Worm (Caenorhabditis elegans) whole organism, late embryonic: ENCODE data around the gene srh-113.

Experiments used
- C08G9.2 ChIP-seq: sonication (generic microtip); optimal IDR thresholded peaks from 2 replicates; lab custom pipeline; 2016; ENCODE audit warnings: mild to moderate bottlenecking, missing genetic modification characterization, moderate library complexity, missing compliant biosample characterization
- ceh-24 ChIP-seq: sonication (generic microtip); optimal IDR thresholded peaks from 2 replicates; lab custom pipeline; 2016; ENCODE audit warnings: mild to moderate bottlenecking, missing genetic modification characterization, missing compliant biosample characterization
- fax-1 ChIP-seq: sonication (generic microtip); optimal IDR thresholded peaks from 2 replicates; lab custom pipeline; 2016; ENCODE audit warnings: missing genotype, missing genetic modification characterization, missing compliant biosample characterization
- lin-11 ChIP-seq: fragments of 200-800 bp; sonication (Bioruptor generic); optimal IDR thresholded peaks from 2 replicates; lab custom pipeline; 2018; ENCODE audit warnings: mild to moderate bottlenecking, missing genetic modification characterization, missing compliant biosample characterization
- nfya-1 ChIP-seq: sonication (generic microtip); optimal IDR thresholded peaks from 2 replicates; lab custom pipeline; 2017; ENCODE audit warnings: missing genetic modification characterization, mild to moderate bottlenecking, missing compliant biosample characterization, antibody characterized with exemption, moderate library complexity
- nhr-232 ChIP-seq: sonication (generic microtip); optimal IDR thresholded peaks from 2 replicates; lab custom pipeline; 2016; ENCODE audit warnings: missing genetic modification characterization, missing compliant biosample characterization
- pha-2 ChIP-seq: sonication (generic microtip); optimal IDR thresholded peaks from 2 replicates; lab custom pipeline; 2017; ENCODE audit warnings: mild to moderate bottlenecking, missing genetic modification characterization, missing compliant biosample characterization
- sox-2 ChIP-seq: fragments of 200-800 bp; sonication (Bioruptor generic); IDR thresholded peaks from 2 replicates; pipeline ENCODE4 v1.3.6; 2022; ENCODE audit warnings: missing genetic modification reagents, missing genetic modification characterization, missing compliant biosample characterization

DNA sequence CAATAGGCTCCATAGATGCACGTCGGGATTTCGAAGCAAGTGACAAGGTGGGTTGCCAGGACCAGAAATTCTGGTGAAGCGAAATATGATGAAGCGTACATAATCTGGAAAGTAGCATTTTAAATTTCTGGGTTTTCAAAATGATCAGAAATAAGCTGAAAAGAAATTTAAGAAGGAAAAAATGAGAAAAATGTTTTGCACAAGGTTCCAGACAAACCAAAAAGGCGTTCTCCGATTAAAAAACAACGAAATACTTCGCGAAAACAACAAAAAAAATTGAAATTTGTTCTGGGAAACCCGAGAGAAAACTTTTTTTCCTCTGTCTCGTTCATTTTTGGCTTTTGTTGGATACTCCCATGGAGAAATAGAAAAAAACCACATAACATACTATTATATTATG is 10.5 kb downstream of the srh-113 start, which contains the start of gene srh-252:
- no peak for TF ChIP-seq C08G9.2 (tag; lab: Kevin White, UChicago)
- TF ChIP-seq lin-11, result no peak
- TF ChIP-seq ceh-24 (tag; lab: Kevin White, UChicago), result no peak
- TF ChIP-seq fax-1 (tag; lab: Kevin White, UChicago), result no peak
- no peak for TF ChIP-seq sox-2 (GFP tag; lab: Robert Waterston, UW)
- no peak for TF ChIP-seq nhr-232 (tag; lab: Kevin White, UChicago)
- TF ChIP-seq pha-2 (tag; lab: Kevin White, UChicago), result no peak
- no peak for TF ChIP-seq nfya-1 (tag; lab: Kevin White, UChicago)
